Fruit fly (Drosophila melanogaster) whole organism, prepupa: ENCODE data around the gene Snap24.

Source experiments
- CG11902 ChIP-seq: fragments of 200-800 bp; sonication (Bioruptor generic); optimal IDR thresholded peaks from 3 replicates; lab custom pipeline; 2016; ENCODE audit warnings: missing biosample characterization, missing genetic modification characterization
- CG16779 ChIP-seq: fragments of 200-800 bp; sonication (Bioruptor generic); optimal IDR thresholded peaks from 3 replicates; lab custom pipeline; 2017; ENCODE audit warnings: missing biosample characterization, mild to moderate bottlenecking, missing genetic modification characterization
- CG6276 ChIP-seq: fragments of 200-800 bp; sonication (Bioruptor generic); optimal IDR thresholded peaks from 2 replicates; lab custom pipeline; 2017; ENCODE audit warnings: missing biosample characterization, mild to moderate bottlenecking, missing genetic modification characterization
- Eip75B ChIP-seq: fragments of 200-800 bp; sonication (Bioruptor generic); optimal IDR thresholded peaks from 3 replicates; lab custom pipeline; 2016; ENCODE audit warnings: missing biosample characterization, missing genetic modification characterization
- Eip93F ChIP-seq: fragments of 200-800 bp; sonication (Bioruptor generic); optimal IDR thresholded peaks from 2 replicates; lab custom pipeline; 2016; ENCODE audit warnings: missing biosample characterization, mild to moderate bottlenecking, missing genetic modification characterization
- acj6 ChIP-seq: fragments of 200-800 bp; sonication (Bioruptor generic); optimal IDR thresholded peaks from 3 replicates; lab custom pipeline; 2016; ENCODE audit warnings: missing biosample characterization, missing genetic modification characterization
- dsx ChIP-seq: fragments of 200-800 bp; optimal IDR thresholded peaks from 3 replicates; lab custom pipeline; 2019; ENCODE audit warnings: missing biosample characterization, mild to moderate bottlenecking, missing genetic modification characterization, moderate library complexity; ENCODE audit not compliant: poor library complexity, severe bottlenecking
- fd85E ChIP-seq: fragments of 200-800 bp; sonication (Bioruptor generic); optimal IDR thresholded peaks from 3 replicates; lab custom pipeline; 2016; ENCODE audit warnings: missing biosample characterization, missing genetic modification characterization
- spab ChIP-seq: fragments of 200-800 bp; sonication (Bioruptor generic); optimal IDR thresholded peaks from 2 replicates; lab custom pipeline; 2017; ENCODE audit warnings: missing biosample characterization, mild to moderate bottlenecking, missing genetic modification characterization, missing genetic modification reagents

DNA sequence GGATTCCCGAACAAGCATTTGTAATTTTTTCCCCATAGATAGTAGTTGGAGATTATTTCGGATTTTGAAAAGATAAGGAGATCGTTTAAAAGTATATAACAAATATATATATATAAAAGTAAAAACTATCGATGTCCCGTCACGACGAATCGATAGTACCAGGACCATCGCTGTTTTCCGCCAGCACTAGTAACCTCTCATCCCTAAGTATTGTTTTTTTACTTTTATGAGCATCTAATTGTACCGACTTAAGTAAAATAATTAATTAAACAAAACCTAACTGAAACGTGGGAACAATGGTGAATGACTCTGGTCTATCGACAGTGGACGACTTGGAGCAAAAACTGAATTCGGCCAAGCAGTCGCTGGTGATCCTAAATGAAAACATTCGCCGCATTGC, 22.2 kb downstream of the Snap24 start, which contains the start of gene Pnn:
- no peak for TF ChIP-seq fd85E (GFP tag; lab: Kevin White, UChicago)
- no peak for TF ChIP-seq dsx
- no peak for TF ChIP-seq acj6 (GFP tag; lab: Kevin White, UChicago)
- TF ChIP-seq spab (GFP tag; lab: Kevin White, UChicago) = no peak
- no peak for TF ChIP-seq CG16779 (tag; lab: Kevin White, UChicago)
- TF ChIP-seq Eip75B (GFP tag; lab: Kevin White, UChicago) = no peak
- TF ChIP-seq CG6276 (GFP tag; lab: Kevin White, UChicago) = no peak
- no peak for TF ChIP-seq Eip93F
- TF ChIP-seq CG11902 = no peak
